Worm (Caenorhabditis elegans) whole organism, midembryonic: Measurements from ENCODE around the gene sri-53.

ENCODE experiments used
- T22C8.4 ChIP-seq: fragments of 200-800 bp; sonication (Bioruptor generic); IDR thresholded peaks from 2 replicates; pipeline ENCODE4 v1.3.6; 2022; ENCODE audit warnings: missing genetic modification characterization, missing compliant biosample characterization
- cog-1 ChIP-seq: sonication (generic microtip); optimal IDR thresholded peaks from 2 replicates; lab custom pipeline; 2016; ENCODE audit warnings: missing genetic modification characterization, missing compliant biosample characterization
- klf-2 ChIP-seq: fragments of 200-800 bp; sonication (Bioruptor generic); conservative IDR thresholded peaks from 2 replicates; pipeline ENCODE4 v1.3.6; 2022; ENCODE audit warnings: missing genetic modification reagents, missing genetic modification characterization, missing compliant biosample characterization
- med-1 ChIP-seq: sonication (generic microtip); optimal IDR thresholded peaks from 2 replicates; lab custom pipeline; 2017; ENCODE audit warnings: missing genetic modification characterization, mild to moderate bottlenecking, missing compliant biosample characterization, antibody characterized with exemption, missing genetic modification reagents; ENCODE audit not compliant: insufficient read depth
- ref-1 ChIP-seq: fragments of 200-800 bp; sonication (Bioruptor generic); conservative IDR thresholded peaks from 2 replicates; pipeline ENCODE4 v1.3.6; 2022; ENCODE audit warnings: missing genetic modification reagents, missing genetic modification characterization, missing compliant biosample characterization
- tab-1 ChIP-seq: fragments of 200-800 bp; sonication (Bioruptor generic); IDR thresholded peaks from 2 replicates; pipeline ENCODE4 v1.3.6; 2022; ENCODE audit warnings: missing genetic modification characterization, missing compliant biosample characterization
- ztf-29 ChIP-seq: fragments of 200-800 bp; sonication (Bioruptor generic); IDR thresholded peaks from 2 replicates; pipeline ENCODE4 v1.3.6; 2022; ENCODE audit warnings: missing genetic modification reagents, missing genetic modification characterization, missing compliant biosample characterization

DNA sequence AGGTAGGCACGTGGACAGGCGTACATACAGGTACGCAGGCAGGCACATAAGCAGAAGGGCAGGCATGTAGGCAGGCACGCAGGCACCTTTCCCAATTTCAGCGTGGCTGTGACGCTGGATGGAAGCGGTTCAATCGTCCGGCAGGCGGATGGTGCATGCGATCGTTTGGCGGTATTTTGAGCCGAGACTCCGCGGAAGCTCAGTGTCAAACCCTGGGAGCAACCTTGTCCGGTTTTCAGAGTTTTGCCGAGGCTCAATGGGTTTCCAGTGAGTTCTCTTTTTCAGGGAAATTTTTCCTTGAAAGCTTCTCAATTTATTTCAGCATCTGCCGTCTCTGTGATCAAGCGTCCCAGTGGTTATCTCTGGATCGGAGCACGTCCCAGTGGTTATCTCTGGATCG lies 47.8 kb upstream of the sri-53 start:
- TF ChIP-seq T22C8.4 (GFP tag; lab: Robert Waterston, UW) (no peak), tab-1 (no peak), ref-1 (no peak), ztf-29 (no peak), klf-2 (GFP tag; lab: Robert Waterston, UW) (no peak), cog-1 (tag; lab: Kevin White, UChicago) (no peak), med-1 (GFP tag; lab: Kevin White, UChicago) (no peak)
